Worm (Caenorhabditis elegans) whole organism, L4 larva: ENCODE results near the gene C16A3.6.

Source experiments
- D1046.2 ChIP-seq: fragments of 200-800 bp; sonication (Bioruptor generic); IDR thresholded peaks from 2 replicates; pipeline ENCODE4 v1.3.6; 2022; ENCODE audit warnings: missing genetic modification characterization, missing compliant biosample characterization
- F26F4.8 ChIP-seq: fragments of 200-800 bp; sonication (Bioruptor generic); conservative IDR thresholded peaks from 2 replicates; pipeline ENCODE4 v1.3.6; 2022; ENCODE audit warnings: missing genetic modification characterization, missing compliant biosample characterization
- T26A8.4 ChIP-seq: fragments of 200-800 bp; sonication (Bioruptor generic); IDR thresholded peaks from 2 replicates; pipeline ENCODE4 v1.3.6; 2022; ENCODE audit warnings: missing genetic modification characterization, missing compliant biosample characterization
- Y5F2A.4 ChIP-seq: fragments of 200-800 bp; sonication (Bioruptor generic); optimal IDR thresholded peaks from 2 replicates; lab custom pipeline; 2018; ENCODE audit warnings: mild to moderate bottlenecking, missing genetic modification characterization, missing compliant biosample characterization
- Y75B8A.6 ChIP-seq: fragments of 200-800 bp; sonication (Bioruptor generic); IDR thresholded peaks from 2 replicates; pipeline ENCODE4 v1.3.6; 2022; ENCODE audit warnings: missing genetic modification reagents, missing genetic modification characterization, missing compliant biosample characterization
- ZK546.5 ChIP-seq, 2 experiments: sonication (generic microtip); optimal IDR thresholded peaks; 2 replicates each; lab custom pipeline; 2017; ENCODE audit warnings: missing biosample characterization in 2 of 2, missing genetic modification characterization in 2 of 2
- ceh-32 ChIP-seq: sonication (generic microtip); optimal IDR thresholded peaks from 2 replicates; lab custom pipeline; 2016; ENCODE audit warnings: mild to moderate bottlenecking, missing genetic modification characterization, missing compliant biosample characterization; ENCODE audit not compliant: poor library complexity
- ceh-62 ChIP-seq: sonication (generic microtip); optimal IDR thresholded peaks from 2 replicates; lab custom pipeline; 2017; ENCODE audit warnings: missing biosample characterization, missing genetic modification characterization
- ces-1 ChIP-seq: fragments of 150-350 bp; sonication (generic microtip); optimal IDR thresholded peaks from 4 replicates; lab custom pipeline; 2014; ENCODE audit warnings: missing biosample characterization, missing genetic modification reagents, missing genetic modification characterization
- daf-16 ChIP-seq, 3 experiments: sonication (generic microtip); optimal IDR thresholded peaks; 2 replicates each; lab custom pipeline; 2016 to 2017; ENCODE audit warnings: missing genetic modification characterization in 3 of 3, missing genetic modification reagents in 3 of 3, mild to moderate bottlenecking in 2 of 3, missing compliant biosample characterization in 2 of 3, missing biosample characterization in 1 of 3, moderate library complexity in 1 of 3
- dpl-1 ChIP-seq: fragments of 150-350 bp; optimal IDR thresholded peaks from 2 replicates; lab custom pipeline; 2014; ENCODE audit warnings: missing biosample characterization, missing genetic modification reagents, missing genetic modification characterization
- fos-1 ChIP-seq: fragments of 150-350 bp; optimal IDR thresholded peaks from 2 replicates; lab custom pipeline; 2014; ENCODE audit warnings: missing biosample characterization, missing genetic modification characterization
- hif-1 ChIP-seq, 2 experiments: sonication (generic microtip); optimal IDR thresholded peaks; 2 replicates each; lab custom pipeline; 2016 to 2017; ENCODE audit warnings: missing compliant biosample characterization in 2 of 2, missing genetic modification characterization in 2 of 2, missing genetic modification reagents in 2 of 2, missing genotype in 2 of 2, mild to moderate bottlenecking in 1 of 2
- hlh-11 ChIP-seq: fragments of 200-800 bp; sonication (Bioruptor generic); optimal IDR thresholded peaks from 2 replicates; lab custom pipeline; 2018; ENCODE audit warnings: mild to moderate bottlenecking, missing genetic modification characterization, missing compliant biosample characterization
- hlh-30 ChIP-seq: sonication (generic microtip); optimal IDR thresholded peaks from 2 replicates; lab custom pipeline; 2017; ENCODE audit warnings: antibody characterized with exemption, mild to moderate bottlenecking, missing genetic modification characterization, missing compliant biosample characterization; ENCODE audit not compliant: insufficient read depth
- hmg-1.1 ChIP-seq: fragments of 200-800 bp; sonication (Bioruptor generic); IDR thresholded peaks from 2 replicates; pipeline ENCODE4 v1.3.6; 2022; ENCODE audit warnings: missing genetic modification reagents, missing genetic modification characterization, missing compliant biosample characterization
- lin-1 ChIP-seq: fragments of 200-800 bp; sonication (Bioruptor generic); IDR thresholded peaks from 2 replicates; pipeline ENCODE4 v1.3.6; 2022; ENCODE audit warnings: missing genetic modification reagents, missing genetic modification characterization, missing compliant biosample characterization
- lin-38 ChIP-seq: fragments of 200-800 bp; sonication (Bioruptor generic); IDR thresholded peaks from 2 replicates; pipeline ENCODE4 v1.3.6; 2022; ENCODE audit warnings: missing genetic modification reagents, missing genetic modification characterization, missing compliant biosample characterization
- lsy-2 ChIP-seq, 2 experiments: fragments of 150-350 bp in 1 of 2; sonication (generic microtip) in 1 of 2; optimal IDR thresholded peaks; 2 replicates each; lab custom pipeline; 2014 to 2017; ENCODE audit warnings: missing biosample characterization in 2 of 2, missing genetic modification characterization in 2 of 2
- mdl-1 ChIP-seq, 2 experiments: fragments of 150-350 bp in 1 of 2; sonication (generic microtip) in 1 of 2; optimal IDR thresholded peaks; 2 replicates each; lab custom pipeline; 2014 to 2017; ENCODE audit warnings: missing biosample characterization in 2 of 2, missing genetic modification characterization in 2 of 2
- mdt-29 ChIP-seq: fragments of 200-800 bp; sonication (Bioruptor generic); IDR thresholded peaks from 2 replicates; pipeline ENCODE4 v1.3.6; 2022; ENCODE audit warnings: missing genetic modification reagents, missing genetic modification characterization, missing compliant biosample characterization
- mep-1 ChIP-seq: fragments of 150-350 bp; sonication (generic microtip); optimal IDR thresholded peaks from 3 replicates; lab custom pipeline; 2014; ENCODE audit warnings: missing biosample characterization, missing genetic modification characterization
- mes-2 ChIP-seq: sonication (generic microtip); optimal IDR thresholded peaks from 2 replicates; lab custom pipeline; 2016; ENCODE audit warnings: missing genotype, mild to moderate bottlenecking, missing genetic modification characterization, missing compliant biosample characterization; ENCODE audit not compliant: poor library complexity, severe bottlenecking
- mxl-3 ChIP-seq: fragments of 200-800 bp; sonication (Bioruptor generic); optimal IDR thresholded peaks from 2 replicates; lab custom pipeline; 2018; ENCODE audit warnings: mild to moderate bottlenecking, missing genetic modification characterization, missing compliant biosample characterization
- nhr-11 ChIP-seq: fragments of 150-350 bp; optimal IDR thresholded peaks from 2 replicates; lab custom pipeline; 2014; ENCODE audit warnings: missing biosample characterization, missing genetic modification characterization
- nhr-111 ChIP-seq: fragments of 200-800 bp; sonication (Bioruptor generic); optimal IDR thresholded peaks from 2 replicates; lab custom pipeline; 2018; ENCODE audit warnings: mild to moderate bottlenecking, missing genetic modification characterization, missing compliant biosample characterization
- nhr-28 ChIP-seq: fragments of 150-350 bp; optimal IDR thresholded peaks from 2 replicates; lab custom pipeline; 2014; ENCODE audit warnings: missing biosample characterization, missing genetic modification characterization
- nhr-42 ChIP-seq: fragments of 200-800 bp; sonication (Bioruptor generic); IDR thresholded peaks from 2 replicates; pipeline ENCODE4 v1.3.6; 2022; ENCODE audit warnings: missing genetic modification characterization, missing compliant biosample characterization
- nhr-48 ChIP-seq: sonication (generic microtip); optimal IDR thresholded peaks from 2 replicates; lab custom pipeline; 2016; ENCODE audit warnings: mild to moderate bottlenecking, missing genetic modification characterization, missing compliant biosample characterization
- nhr-76 ChIP-seq: fragments of 150-350 bp; optimal IDR thresholded peaks from 2 replicates; lab custom pipeline; 2014; ENCODE audit warnings: missing biosample characterization, missing genetic modification characterization
- php-3 ChIP-seq: fragments of 200-800 bp; sonication (Bioruptor generic); IDR thresholded peaks from 2 replicates; pipeline ENCODE4 v1.3.6; 2022; ENCODE audit warnings: missing genetic modification reagents, missing genetic modification characterization, missing compliant biosample characterization
- set-16 ChIP-seq: fragments of 200-800 bp; sonication (Bioruptor generic); IDR thresholded peaks from 2 replicates; pipeline ENCODE4 v1.3.6; 2022; ENCODE audit warnings: missing genetic modification reagents, missing genetic modification characterization, missing compliant biosample characterization
- skn-1 ChIP-seq: fragments of 150-350 bp; optimal IDR thresholded peaks from 2 replicates; lab custom pipeline; 2014; ENCODE audit warnings: missing biosample characterization, missing genetic modification characterization
- tra-1 ChIP-seq: fragments of 200-800 bp; sonication (Bioruptor generic); IDR thresholded peaks from 2 replicates; pipeline ENCODE4 v1.3.6; 2022; ENCODE audit warnings: missing genetic modification reagents, missing genetic modification characterization, missing compliant biosample characterization
- unc-130 ChIP-seq: sonication (generic microtip); optimal IDR thresholded peaks from 2 replicates; lab custom pipeline; 2016; ENCODE audit warnings: missing genetic modification reagents, missing genetic modification characterization, missing compliant biosample characterization
- unc-39 ChIP-seq: sonication (generic microtip); optimal IDR thresholded peaks from 2 replicates; lab custom pipeline; 2017; ENCODE audit warnings: missing biosample characterization, missing genetic modification characterization
- unc-62 ChIP-seq, 3 experiments: fragments of 150-350 bp in 1 of 3; sonication (generic microtip); optimal IDR thresholded peaks in 2 of 3; peaks in 1 of 3; 1 replicate in 1 of 3; 2 replicates in 2 of 3; lab custom pipeline; 2014 to 2017; ENCODE audit warnings: missing biosample characterization in 3 of 3, missing genetic modification characterization in 3 of 3, missing genetic modification reagents in 3 of 3, missing genotype in 1 of 3
- ztf-7 ChIP-seq: fragments of 150-350 bp; optimal IDR thresholded peaks from 2 replicates; lab custom pipeline; 2014; ENCODE audit warnings: missing biosample characterization, missing genetic modification characterization

Gene C16A3.6

DNA sequence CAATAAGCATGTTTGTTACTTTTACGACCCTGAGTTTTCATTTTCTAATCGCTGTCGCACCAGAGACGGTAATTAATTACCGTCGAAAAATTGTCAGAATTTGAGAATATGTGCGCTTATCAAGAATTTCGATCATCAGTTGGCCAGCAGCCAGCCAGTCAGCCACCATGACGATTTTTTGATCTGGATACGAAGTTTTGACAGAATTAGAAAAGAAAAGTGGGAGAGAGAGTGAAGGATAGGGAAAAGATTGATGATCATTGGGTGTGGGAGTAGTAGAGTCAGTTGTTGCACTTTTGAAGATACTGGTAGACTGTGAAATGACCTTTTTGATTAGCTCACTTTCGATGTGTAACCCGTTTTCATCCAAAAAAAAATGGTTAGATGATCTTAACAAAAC is 14.6 kb upstream of the C16A3.6 start:
- TF ChIP-seq nhr-28 (tag; lab: Kevin White, UChicago) (peak; percentile 54), unc-130 (GFP tag; lab: Kevin White, UChicago) (no peak), mxl-3 (GFP tag; lab: Kevin White, UChicago) (no peak), ceh-32 (tag; lab: Kevin White, UChicago) (no peak), unc-39 (tag; lab: Kevin White, UChicago) (no peak), php-3 (GFP tag; lab: Robert Waterston, UW) (no peak), nhr-48 (no peak), ZK546.5 (tag; optimal IDR thresholded peaks at IDR 0.05; lab: Kevin White, UChicago) (no peak), unc-62 (GFP tag; optimal IDR thresholded peaks at IDR 0.05 in 1 of 2; lab: Kevin White, UChicago) (peak in 1 of 2 experiments; percentile 99), unc-62 (tag; optimal IDR thresholded peaks at IDR 0.05; lab: Kevin White, UChicago) (no peak), mdl-1 (tag; optimal IDR thresholded peaks at IDR 0.05; lab: Kevin White, UChicago) (peak in 1 of 2 experiments; percentile 18), lin-1 (GFP tag; lab: Robert Waterston, UW) (no peak), ces-1 (GFP tag; lab: Kevin White, UChicago) (no peak), fos-1 (tag; lab: Kevin White, UChicago) (no peak), set-16 (GFP tag; lab: Robert Waterston, UW) (no peak), Y75B8A.6 (GFP tag; lab: Robert Waterston, UW) (no peak), F26F4.8 (GFP tag; lab: Robert Waterston, UW) (no peak), nhr-76 (tag; lab: Kevin White, UChicago) (no peak), nhr-111 (GFP tag; lab: Kevin White, UChicago) (no peak), T26A8.4 (no peak), tra-1 (GFP tag; lab: Robert Waterston, UW) (no peak), lsy-2 (tag; optimal IDR thresholded peaks at IDR 0.05; lab: Kevin White, UChicago) (peak in 1 of 2 experiments; percentile 13), lin-38 (peak; percentile 33; the same call in 1 of the 2 replicates), D1046.2 (GFP tag; lab: Robert Waterston, UW) (no peak), nhr-11 (tag; lab: Kevin White, UChicago) (peak; percentile 15), skn-1 (no peak), hlh-30 (tag; lab: Kevin White, UChicago) (no peak), ztf-7 (tag; lab: Kevin White, UChicago) (no peak), hlh-11 (tag; lab: Kevin White, UChicago) (peak; percentile 16), Y5F2A.4 (GFP tag; lab: Kevin White, UChicago) (no peak), hmg-1.1 (GFP tag; lab: Robert Waterston, UW) (no peak), dpl-1 (GFP tag; lab: Kevin White, UChicago) (no peak), nhr-42 (GFP tag; lab: Robert Waterston, UW) (no peak)
- TF ChIP-seq, all 104 proteins: peak for 7

- TF ChIP-seq dpl-1 (GFP tag; lab: Kevin White, UChicago) (no peak), ceh-62 (no peak), hif-1 (tag; optimal IDR thresholded peaks at IDR 0.05; lab: Kevin White, UChicago) (peak in 1 of 2 experiments; percentile 7), mes-2 (tag; lab: Kevin White, UChicago) (peak; percentile 75), mep-1 (tag; lab: Kevin White, UChicago) (peak; percentile 33), daf-16 (GFP tag; optimal IDR thresholded peaks at IDR 0.05; lab: Kevin White, UChicago) (no peak), daf-16 (tag; optimal IDR thresholded peaks at IDR 0.05; lab: Kevin White, UChicago) (peak; percentile 8), lsy-2 (tag; optimal IDR thresholded peaks at IDR 0.05; lab: Kevin White, UChicago) (peak in 1 of 2 experiments; percentile 68), mdt-29 (GFP tag; lab: Robert Waterston, UW) (no peak)
These were observed 11.3 kb upstream of the C16A3.6 start, which contains the start of the genes C56G2.15 and thoc-2 for ce11 chrIII:6367712-6368111. Gene C56G2.15 (minus strand): TSS chrIII:6367899. Gene thoc-2 (plus strand): TSS chrIII:6368042.
